Fruit fly (Drosophila melanogaster) whole organism, embryonic: ENCODE data around the gene Tcs4.

Experiments
- ATbp ChIP-seq: fragments of 200-800 bp; sonication (Bioruptor generic); optimal IDR thresholded peaks from 2 replicates; lab custom pipeline; 2017; ENCODE audit warnings: missing biosample characterization, mild to moderate bottlenecking, missing genetic modification characterization, missing genetic modification reagents
- Abd-B ChIP-seq: fragments of 200-800 bp; sonication (Bioruptor generic); optimal IDR thresholded peaks from 2 replicates; lab custom pipeline; 2018; ENCODE audit warnings: missing biosample characterization, mild to moderate bottlenecking, missing genetic modification characterization, moderate library complexity
- CG10654 ChIP-seq: fragments of 200-800 bp; sonication (Bioruptor generic); optimal IDR thresholded peaks from 2 replicates; lab custom pipeline; 2016; ENCODE audit warnings: missing biosample characterization, missing genetic modification characterization
- CG11085 ChIP-seq: fragments of 200-800 bp; sonication (Bioruptor generic); IDR thresholded peaks from 2 replicates; pipeline ENCODE4 v1.3.6; 2022; ENCODE audit warnings: missing biosample characterization, missing genetic modification characterization
- CG11093 ChIP-seq: fragments of 200-800 bp; sonication (Bioruptor generic); IDR thresholded peaks from 3 replicates; pipeline ENCODE4 v1.3.6; 2022; ENCODE audit warnings: missing biosample characterization, missing genetic modification characterization
- CG11695 ChIP-seq: fragments of 200-800 bp; sonication (Bioruptor generic); IDR thresholded peaks from 3 replicates; pipeline ENCODE4 v1.3.6; 2022; ENCODE audit warnings: missing biosample characterization, missing genetic modification characterization
- CG12659 ChIP-seq: fragments of 200-800 bp; sonication (Bioruptor generic); optimal IDR thresholded peaks from 3 replicates; lab custom pipeline; 2017; ENCODE audit warnings: mild to moderate bottlenecking, missing biosample characterization, missing genetic modification reagents, missing genetic modification characterization
- CG17328 ChIP-seq: fragments of 200-800 bp; sonication (Bioruptor generic); IDR thresholded peaks from 2 replicates; pipeline ENCODE4 v1.3.6; 2022; ENCODE audit warnings: missing biosample characterization, missing genetic modification characterization
- CG2712 ChIP-seq: fragments of 200-800 bp; optimal IDR thresholded peaks from 3 replicates; lab custom pipeline; 2019; ENCODE audit warnings: missing biosample characterization, mild to moderate bottlenecking, missing genetic modification characterization, moderate library complexity
- CG2875 ChIP-seq: fragments of 200-800 bp; sonication (Bioruptor generic); optimal IDR thresholded peaks from 2 replicates; lab custom pipeline; 2017; ENCODE audit warnings: missing biosample characterization, mild to moderate bottlenecking, missing genetic modification characterization, missing genetic modification reagents
- CG31224 ChIP-seq: fragments of 200-800 bp; sonication (Bioruptor generic); IDR thresholded peaks from 2 replicates; pipeline ENCODE4 v1.3.6; 2022; ENCODE audit warnings: missing biosample characterization, missing genetic modification characterization
- CG31365 ChIP-seq: fragments of 200-800 bp; sonication (Bioruptor generic); optimal IDR thresholded peaks from 2 replicates; lab custom pipeline; 2018; ENCODE audit warnings: missing biosample characterization, mild to moderate bottlenecking, missing genetic modification characterization
- CG32767 ChIP-seq: fragments of 200-800 bp; sonication (Bioruptor generic); IDR thresholded peaks from 2 replicates; pipeline ENCODE4 v1.3.6; 2022; ENCODE audit warnings: missing biosample characterization, missing genetic modification characterization
- CG4854 ChIP-seq: fragments of 200-800 bp; sonication (Bioruptor generic); optimal IDR thresholded peaks from 2 replicates; lab custom pipeline; 2016; ENCODE audit warnings: missing biosample characterization, missing genetic modification characterization, inconsistent platforms
- CG6791 ChIP-seq: fragments of 200-800 bp; sonication (Bioruptor generic); IDR thresholded peaks from 3 replicates; pipeline ENCODE4 v1.3.6; 2022; ENCODE audit warnings: missing biosample characterization, missing genetic modification characterization; ENCODE audit not compliant: partially characterized antibody
- CG6854 ChIP-seq: fragments of 200-800 bp; sonication (Bioruptor generic); optimal IDR thresholded peaks from 3 replicates; lab custom pipeline; 2017; ENCODE audit warnings: missing biosample characterization, mild to moderate bottlenecking, missing genetic modification characterization
- CG7786 ChIP-seq: fragments of 200-800 bp; sonication (Bioruptor generic); optimal IDR thresholded peaks from 2 replicates; lab custom pipeline; 2016; ENCODE audit warnings: missing biosample characterization, missing genetic modification characterization
- CG7987 ChIP-seq: fragments of 200-800 bp; sonication (Bioruptor generic); optimal IDR thresholded peaks from 2 replicates; lab custom pipeline; 2018; ENCODE audit warnings: missing biosample characterization, mild to moderate bottlenecking, missing genetic modification characterization, moderate library complexity
- D ChIP-seq, 2 experiments: fragments of 200-800 bp in 1 of 2; fragments of >200 bp in 1 of 2; sonication (Bioruptor generic) in 1 of 2; optimal IDR thresholded peaks; 2 replicates in 1 of 2; 3 replicates in 1 of 2; lab custom pipeline; 2017; ENCODE audit warnings: mild to moderate bottlenecking in 1 of 2, missing biosample characterization in 1 of 2, missing genetic modification characterization in 1 of 2, missing genetic modification reagents in 1 of 2
- Drgx ChIP-seq: fragments of 200-800 bp; sonication (Bioruptor generic); IDR thresholded peaks from 2 replicates; pipeline ENCODE4 v1.3.6; 2022; ENCODE audit warnings: missing biosample characterization, missing genetic modification characterization
- ERR ChIP-seq: fragments of 200-800 bp; sonication (Bioruptor generic); optimal IDR thresholded peaks from 2 replicates; lab custom pipeline; 2016; ENCODE audit warnings: missing biosample characterization, missing genetic modification characterization
- Eip74EF ChIP-seq, 2 experiments: fragments of 200-800 bp in 1 of 2; fragments of >200 bp in 1 of 2; sonication (Bioruptor generic) in 1 of 2; optimal IDR thresholded peaks; 2 replicates each; lab custom pipeline; 2017 to 2019; ENCODE audit warnings: missing biosample characterization in 2 of 2, missing genetic modification characterization in 2 of 2, mild to moderate bottlenecking in 1 of 2, moderate library complexity in 1 of 2
- Ets97D ChIP-seq: fragments of 200-800 bp; sonication (Bioruptor generic); optimal IDR thresholded peaks from 3 replicates; lab custom pipeline; 2016; ENCODE audit warnings: missing biosample characterization, missing genetic modification characterization
- GATAe ChIP-seq: fragments of 200-800 bp; sonication (Bioruptor generic); conservative IDR thresholded peaks from 2 replicates; pipeline ENCODE4 v1.3.6; 2022; ENCODE audit warnings: missing biosample characterization, missing genetic modification characterization
- Gug ChIP-seq: fragments of 200-800 bp; sonication (Bioruptor generic); IDR thresholded peaks from 4 replicates; pipeline ENCODE4 v1.3.6; 2022; ENCODE audit warnings: missing biosample characterization, missing genetic modification characterization
- Hey ChIP-seq: fragments of 200-800 bp; sonication (Bioruptor generic); optimal IDR thresholded peaks from 3 replicates; lab custom pipeline; 2018; ENCODE audit warnings: missing biosample characterization, mild to moderate bottlenecking, missing genetic modification characterization
- Hmr ChIP-seq: fragments of 200-800 bp; sonication (Bioruptor generic); optimal IDR thresholded peaks from 3 replicates; lab custom pipeline; 2017; ENCODE audit warnings: mild to moderate bottlenecking, missing biosample characterization, missing genetic modification reagents, missing genetic modification characterization
- Hsf ChIP-seq: fragments of 200-800 bp; sonication (Bioruptor generic); optimal IDR thresholded peaks from 3 replicates; lab custom pipeline; 2016; ENCODE audit warnings: missing biosample characterization, missing genetic modification characterization
- Mes4 ChIP-seq: fragments of 200-800 bp; sonication (Bioruptor generic); optimal IDR thresholded peaks from 2 replicates; lab custom pipeline; 2016; ENCODE audit warnings: missing biosample characterization, missing genetic modification characterization
- Ravus ChIP-seq: fragments of 200-800 bp; sonication (Bioruptor generic); IDR thresholded peaks from 2 replicates; pipeline ENCODE4 v1.3.6; 2022; ENCODE audit warnings: missing biosample characterization, missing genetic modification characterization
- Vsx1 ChIP-seq: fragments of 200-800 bp; sonication (Bioruptor generic); optimal IDR thresholded peaks from 2 replicates; lab custom pipeline; 2017; ENCODE audit warnings: missing biosample characterization, mild to moderate bottlenecking, missing genetic modification characterization, missing genetic modification reagents
- al ChIP-seq: fragments of 200-800 bp; sonication (Bioruptor generic); IDR thresholded peaks from 2 replicates; pipeline ENCODE4 v1.3.6; 2022; ENCODE audit warnings: missing biosample characterization, missing genetic modification characterization
- bab2 ChIP-seq: fragments of 200-800 bp; sonication (Bioruptor generic); optimal IDR thresholded peaks from 2 replicates; lab custom pipeline; 2016; ENCODE audit warnings: missing biosample characterization, missing genetic modification characterization
- bbx ChIP-seq: fragments of 200-800 bp; sonication (Bioruptor generic); IDR thresholded peaks from 2 replicates; pipeline ENCODE4 v1.3.6; 2022; ENCODE audit warnings: missing biosample characterization, missing genetic modification characterization; ENCODE audit not compliant: partially characterized antibody
- br ChIP-seq: fragments of >200 bp; optimal IDR thresholded peaks from 2 replicates; lab custom pipeline; 2017
- crp ChIP-seq, 2 experiments: fragments of 200-800 bp; sonication (Bioruptor generic); optimal IDR thresholded peaks; 2 replicates in 1 of 2; 3 replicates in 1 of 2; lab custom pipeline; 2017; ENCODE audit warnings: missing biosample characterization in 2 of 2, missing genetic modification characterization in 2 of 2, mild to moderate bottlenecking in 1 of 2, moderate library complexity in 1 of 2
- dati ChIP-seq: fragments of 200-800 bp; sonication (Bioruptor generic); IDR thresholded peaks from 2 replicates; pipeline ENCODE4 v1.3.6; 2022; ENCODE audit warnings: missing biosample characterization, missing genetic modification characterization
- gcm2 ChIP-seq: fragments of 200-800 bp; sonication (Bioruptor generic); optimal IDR thresholded peaks from 2 replicates; lab custom pipeline; 2016; ENCODE audit warnings: missing biosample characterization, missing genetic modification characterization
- jing ChIP-seq: fragments of 200-800 bp; sonication (Bioruptor generic); optimal IDR thresholded peaks from 2 replicates; lab custom pipeline; 2018; ENCODE audit warnings: missing biosample characterization, mild to moderate bottlenecking, missing genetic modification characterization
- lov ChIP-seq, 2 experiments: fragments of 200-800 bp in 1 of 2; fragments of >200 bp in 1 of 2; sonication (Bioruptor generic) in 1 of 2; IDR thresholded peaks in 1 of 2; optimal IDR thresholded peaks in 1 of 2; 2 replicates in 1 of 2; 3 replicates in 1 of 2; pipeline versions ENCODE4 v1.3.6 to Lab custom; 2017 to 2022; ENCODE audit warnings: missing biosample characterization in 1 of 2, missing genetic modification characterization in 1 of 2
- mirr ChIP-seq: fragments of 200-800 bp; sonication (Bioruptor generic); optimal IDR thresholded peaks from 3 replicates; lab custom pipeline; 2018; ENCODE audit warnings: missing biosample characterization, mild to moderate bottlenecking, missing genetic modification characterization
- otp ChIP-seq: fragments of 200-800 bp; sonication (Bioruptor generic); IDR thresholded peaks from 3 replicates; pipeline ENCODE4, ENCODE4 v1.3.6; 2022; ENCODE audit warnings: missing biosample characterization, missing genetic modification characterization
- pfk ChIP-seq: fragments of 200-800 bp; sonication (Bioruptor generic); optimal IDR thresholded peaks from 2 replicates; lab custom pipeline; 2018; ENCODE audit warnings: missing biosample characterization, mild to moderate bottlenecking, missing genetic modification characterization, moderate library complexity
- repo ChIP-seq: fragments of 200-800 bp; sonication (Bioruptor generic); optimal IDR thresholded peaks from 2 replicates; lab custom pipeline; 2016; ENCODE audit warnings: missing biosample characterization, missing genetic modification characterization
- sens-2 ChIP-seq: fragments of 200-800 bp; sonication (Bioruptor generic); IDR thresholded peaks from 2 replicates; pipeline ENCODE4 v1.3.6; 2022; ENCODE audit warnings: missing biosample characterization, missing genetic modification characterization
- sisA ChIP-seq: fragments of 200-800 bp; sonication (Bioruptor generic); IDR thresholded peaks from 2 replicates; pipeline ENCODE4 v1.3.6; 2022; ENCODE audit warnings: missing biosample characterization, missing genetic modification characterization
- ttk ChIP-seq: fragments of 200-800 bp; sonication (Bioruptor generic); IDR thresholded peaks from 2 replicates; pipeline ENCODE4 v2.1.2; 2022; ENCODE audit warnings: missing biosample characterization, missing genetic modification characterization
- vfl ChIP-seq: fragments of 200-800 bp; sonication (Bioruptor generic); optimal IDR thresholded peaks from 2 replicates; lab custom pipeline; 2016; ENCODE audit warnings: missing biosample characterization, missing genetic modification characterization
- zen2 ChIP-seq: fragments of 200-800 bp; sonication (Bioruptor generic); IDR thresholded peaks from 3 replicates; pipeline ENCODE4 v1.3.6; 2022; ENCODE audit warnings: missing biosample characterization, missing genetic modification characterization; ENCODE audit not compliant: partially characterized antibody

Tcs4 gene

DNA sequence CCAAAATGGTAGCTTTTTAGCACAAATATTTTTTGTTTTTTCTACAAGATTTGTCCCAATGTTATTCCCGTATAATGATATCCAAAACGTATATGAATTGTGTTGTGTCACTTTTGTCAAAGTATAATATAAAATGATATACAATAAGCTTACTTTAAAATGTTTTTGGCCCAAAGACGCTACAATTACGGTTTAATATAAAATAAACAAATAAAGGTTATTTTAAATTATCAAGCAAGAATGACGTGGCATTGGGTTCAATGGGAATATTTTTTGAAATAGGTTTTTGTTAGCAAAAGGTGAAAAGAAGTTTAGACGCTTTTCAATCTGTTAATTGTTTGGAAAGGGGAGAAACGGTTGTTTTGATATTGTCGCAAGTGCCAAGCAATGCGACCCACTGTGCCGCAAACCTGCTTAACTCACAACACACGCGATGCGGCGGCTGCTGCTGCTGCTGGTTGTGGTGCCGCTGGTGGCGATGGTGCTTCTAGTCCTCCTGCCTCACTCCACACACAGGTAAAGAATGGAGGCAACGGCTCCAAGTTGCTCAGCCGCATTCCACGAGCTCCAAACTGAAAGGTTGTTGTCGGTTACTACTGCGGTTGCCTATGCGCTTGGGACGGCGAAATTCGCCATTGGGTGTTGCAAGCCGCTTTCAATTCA, 38.2 kb downstream of the Tcs4 start (continued):
- peak; percentile 24 for TF ChIP-seq ATbp (GFP tag; lab: Kevin White, UChicago)
- TF ChIP-seq jing (GFP tag; lab: Kevin White, UChicago): no peak
- no peak for TF ChIP-seq CG32767 (GFP tag; lab: Robert Waterston, UW)
- TF ChIP-seq CG17328: no peak
- TF ChIP-seq bbx (GFP tag; lab: Robert Waterston, UW): no peak
- no peak for TF ChIP-seq br (lab: Kevin White, UChicago)
- no peak for TF ChIP-seq CG10654 (GFP tag; lab: Kevin White, UChicago)
- no peak for TF ChIP-seq gcm2 (GFP tag; lab: Kevin White, UChicago)
- no peak for TF ChIP-seq pfk (GFP tag; lab: Kevin White, UChicago)
- TF ChIP-seq Hsf (GFP tag; lab: Kevin White, UChicago): peak; percentile 34
- no peak for TF ChIP-seq CG4854 (GFP tag; lab: Kevin White, UChicago)
- no peak for TF ChIP-seq Mes4
- no peak for TF ChIP-seq mirr (GFP tag; lab: Kevin White, UChicago)
- TF ChIP-seq CG11093: no peak
- no peak for TF ChIP-seq lov (optimal IDR thresholded peaks at IDR 0.05; lab: Kevin White, UChicago)
- 0 out of 3 replicates have a peak, but pooled peaks have one; percentile 13 for TF ChIP-seq lov (GFP tag; IDR thresholded peaks at IDR 0.05; lab: Robert Waterston, UW)
- TF ChIP-seq Drgx: no peak
- no peak for TF ChIP-seq otp
- TF ChIP-seq CG6854 (GFP tag; lab: Kevin White, UChicago): peak; percentile 58
- TF ChIP-seq al (GFP tag; lab: Robert Waterston, UW): no peak
- TF ChIP-seq CG11085: no peak
- TF ChIP-seq zen2: no peak
- peak; percentile 41 for TF ChIP-seq Abd-B (GFP tag; lab: Kevin White, UChicago)
- no peak for TF ChIP-seq ERR (GFP tag; lab: Kevin White, UChicago)
- no peak for TF ChIP-seq D (optimal IDR thresholded peaks at IDR 0.05; lab: Kevin White, UChicago)
- peak; percentile 50 for TF ChIP-seq D (GFP tag; optimal IDR thresholded peaks at IDR 0.05; lab: Kevin White, UChicago)
- TF ChIP-seq CG31224 (GFP tag; lab: Robert Waterston, UW): no peak
- TF ChIP-seq Hmr (GFP tag; lab: Kevin White, UChicago): peak; percentile 53
- TF ChIP-seq Hey: no peak
- no peak for TF ChIP-seq bab2
- no peak for TF ChIP-seq Ets97D (GFP tag; lab: Kevin White, UChicago)
- peak; percentile 46; the same call in 2 of the 3 replicates for TF ChIP-seq CG11695 (GFP tag; lab: Robert Waterston, UW)
- TF ChIP-seq CG2712 (tag; lab: Kevin White, UChicago): peak; percentile 58
- no peak for TF ChIP-seq CG7786
- TF ChIP-seq Gug (GFP tag; lab: Robert Waterston, UW): no peak
- no peak for TF ChIP-seq CG31365 (tag; lab: Kevin White, UChicago)
- no peak for TF ChIP-seq Eip74EF (GFP tag; optimal IDR thresholded peaks at IDR 0.05; lab: Kevin White, UChicago)
- TF ChIP-seq CG6791 (GFP tag; lab: Robert Waterston, UW): no peak
- no peak for TF ChIP-seq sens-2 (GFP tag; lab: Robert Waterston, UW)
- no peak for TF ChIP-seq ttk
- peak in 1 of 2 experiments; percentile 1 for TF ChIP-seq crp (GFP tag; optimal IDR thresholded peaks at IDR 0.05; lab: Kevin White, UChicago)
- TF ChIP-seq Ravus (GFP tag; lab: Robert Waterston, UW): no peak
- TF ChIP-seq sisA: no peak
- no peak for TF ChIP-seq GATAe
- TF ChIP-seq repo: no peak
- no peak for TF ChIP-seq CG7987
- no peak for TF ChIP-seq CG2875
- no peak for TF ChIP-seq Vsx1 (GFP tag; lab: Kevin White, UChicago)
- TF ChIP-seq dati (GFP tag; lab: Robert Waterston, UW): no peak
- TF ChIP-seq vfl (GFP tag; lab: Kevin White, UChicago): no peak
- TF ChIP-seq CG12659: peak; percentile 67
